Worm (Caenorhabditis elegans): ENCODE measurements around the gene C26B2.2.

C26B2.2 gene

ce11 chrIV:8007549-8007948 lies 14.4 kb downstream of the C26B2.2 start:
- peak; percentile 92 for TF ChIP-seq aha-1 (tag)
- no peak for TF ChIP-seq ZK546.5 (tag; optimal IDR thresholded peaks at IDR 0.05)

ce11 chrIV:8006161-8006560 lies 15.8 kb downstream of the C26B2.2 start:
- no peak for TF ChIP-seq zfp-2 (tag; optimal IDR thresholded peaks at IDR 0.05)
- no peak for TF ChIP-seq lsy-2 (tag; optimal IDR thresholded peaks at IDR 0.05)
- TF ChIP-seq spr-3 (GFP tag; optimal IDR thresholded peaks at IDR 0.05), result no peak
- TF ChIP-seq unc-39 (tag; optimal IDR thresholded peaks at IDR 0.05), result no peak
- no peak for TF ChIP-seq hlh-11 (tag; optimal IDR thresholded peaks at IDR 0.05)

- TF ChIP-seq pqm-1 (tag; optimal IDR thresholded peaks at IDR 0.05) (peak; percentile 64), daf-16 (GFP tag; optimal IDR thresholded peaks at IDR 0.05) (no peak), daf-16 (tag; optimal IDR thresholded peaks at IDR 0.05) (peak; percentile 64), mdl-1 (tag; optimal IDR thresholded peaks at IDR 0.05) (no peak), zip-2 (tag; optimal IDR thresholded peaks at IDR 0.05) (no peak), dve-1 (tag; optimal IDR thresholded peaks at IDR 0.05; ENCODE audit: insufficient read depth) (peak; percentile 39), hlh-11 (tag; optimal IDR thresholded peaks at IDR 0.05) (peak; percentile 29), nhr-28 (tag; optimal IDR thresholded peaks at IDR 0.05) (peak; percentile 24), D1046.2 (GFP tag; IDR thresholded peaks at IDR 0.05) (no peak)
These were observed 16.5 kb downstream of the C26B2.2 start for ce11 chrIV:8005376-8005775.

ce11 chrIV:8004019-8004418 lies 17.9 kb downstream of the C26B2.2 start, which contains the start of gene rig-4:
TSS of gene rig-4 (minus strand) at chrIV:8004119.
- TF ChIP-seq mep-1 (tag; optimal IDR thresholded peaks at IDR 0.05) (no peak), mdl-1 (tag; optimal IDR thresholded peaks at IDR 0.05) (no peak), arid-1 (GFP tag; conservative IDR thresholded peaks at IDR 0.05) (no peak), mxl-2 (GFP tag; conservative IDR thresholded peaks at IDR 0.05) (no peak), duxl-1 (tag; optimal IDR thresholded peaks at IDR 0.05; ENCODE audit: poor library complexity) (no peak), spr-1 (tag; optimal IDR thresholded peaks at IDR 0.05) (no peak), Y5F2A.4 (GFP tag; optimal IDR thresholded peaks at IDR 0.05) (no peak), dmd-8 (GFP tag; IDR thresholded peaks at IDR 0.05) (no peak), egl-43 (GFP tag; IDR thresholded peaks at IDR 0.05) (no peak), madf-9 (GFP tag; conservative IDR thresholded peaks at IDR 0.05) (no peak), nhr-77 (tag; optimal IDR thresholded peaks at IDR 0.05) (no peak), F44E2.7 (GFP tag; IDR thresholded peaks at IDR 0.05) (no peak), aha-1 (tag) (no peak), Y105C5A.15 (GFP tag; IDR thresholded peaks at IDR 0.05) (no peak), php-3 (GFP tag; IDR thresholded peaks at IDR 0.05) (no peak), vab-7 (GFP tag; IDR thresholded peaks at IDR 0.05) (no peak), ceh-82 (tag; optimal IDR thresholded peaks at IDR 0.05) (no peak), lin-39 (tag; optimal IDR thresholded peaks at IDR 0.05) (no peak), rbr-2 (tag; optimal IDR thresholded peaks at IDR 0.05) (no peak)

- peak; percentile 21 for TF ChIP-seq aha-1 (tag)
- TF ChIP-seq sdz-12 (GFP tag; optimal IDR thresholded peaks at IDR 0.05), result no peak
These were observed 21.2 kb downstream of the C26B2.2 start for ce11 chrIV:8000763-8001162.

ce11 chrIV:7994715-7995114 lies 27.2 kb downstream of the C26B2.2 start:
- TF ChIP-seq unc-62 (GFP tag; optimal IDR thresholded peaks at IDR 0.05 in 1 of 2) (peak in 1 of 2 experiments; percentile 69), unc-62 (tag; optimal IDR thresholded peaks at IDR 0.05) (no peak), egl-27 (tag; optimal IDR thresholded peaks at IDR 0.05) (no peak)
